Worm (Caenorhabditis elegans): ENCODE results near the gene snb-6.

Gene snb-6

ce11 chrII:8818257-8818656 lies 41.2 kb downstream of the snb-6 start (continued):
- no peak for TF ChIP-seq sup-37 (GFP tag; optimal IDR thresholded peaks at IDR 0.05)

DNA sequence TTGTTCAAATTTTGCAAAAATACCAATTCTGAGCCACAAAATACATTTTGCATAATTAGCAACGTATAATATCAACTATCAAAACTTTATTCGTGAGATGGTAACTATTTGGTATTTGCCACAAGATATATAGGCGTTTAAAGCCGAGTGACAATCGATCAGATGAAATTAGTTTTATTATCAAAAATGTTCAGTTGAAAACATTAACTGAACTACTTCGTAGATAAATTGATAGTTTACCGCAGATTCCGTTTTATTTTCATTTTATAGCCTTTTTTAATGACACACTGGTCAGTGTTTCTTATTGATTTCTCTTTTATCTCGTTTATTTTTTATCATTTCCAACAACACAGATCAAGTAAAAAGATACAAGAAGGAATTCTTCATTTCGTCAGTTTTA lies 42.3 kb downstream of the snb-6 start:
- TF ChIP-seq zip-4 (GFP tag; optimal IDR thresholded peaks at IDR 0.05) (no peak), nhr-20 (tag; optimal IDR thresholded peaks at IDR 0.05) (peak; percentile 46), mef-2 (tag; optimal IDR thresholded peaks at IDR 0.05) (no peak), egl-13 (tag; optimal IDR thresholded peaks at IDR 0.05) (no peak), lir-3 (tag; optimal IDR thresholded peaks at IDR 0.05; ENCODE audit: poor library complexity) (peak; percentile 14), ceh-90 (tag; optimal IDR thresholded peaks at IDR 0.05) (no peak), nhr-85 (tag) (peak; percentile 74), ceh-88 (GFP tag; IDR thresholded peaks at IDR 0.05) (no peak), elt-2 (tag; optimal IDR thresholded peaks at IDR 0.05) (no peak), nhr-47 (tag; optimal IDR thresholded peaks at IDR 0.05) (peak; percentile 36), mab-9 (GFP tag; IDR thresholded peaks at IDR 0.05) (0 out of 2 replicates have a peak, but pooled peaks have one; percentile 10), jun-1 (tag; optimal IDR thresholded peaks at IDR 0.05) (no peak), efl-1 (optimal IDR thresholded peaks at IDR 0.05) (no peak), efl-1 (GFP tag; optimal IDR thresholded peaks at IDR 0.05 in 1 of 2) (peak in 1 of 2 experiments; percentile 49), egl-27 (tag; optimal IDR thresholded peaks at IDR 0.05) (no peak), mdl-1 (tag; optimal IDR thresholded peaks at IDR 0.05) (no peak), ceh-82 (tag; optimal IDR thresholded peaks at IDR 0.05) (no peak), nhr-19 (GFP tag; conservative IDR thresholded peaks at IDR 0.05) (peak; percentile 42), lsy-2 (tag; optimal IDR thresholded peaks at IDR 0.05) (peak in 1 of 2 experiments; percentile 24), blmp-1 (tag; optimal IDR thresholded peaks at IDR 0.05) (peak; percentile 32), snu-23 (GFP tag; optimal IDR thresholded peaks at IDR 0.05) (peak; percentile 63), hpl-2 (GFP tag; optimal IDR thresholded peaks at IDR 0.05) (peak; percentile 15), unc-86 (tag; optimal IDR thresholded peaks at IDR 0.05) (no peak), nhr-71 (tag; optimal IDR thresholded peaks at IDR 0.05) (peak; percentile 58), lin-35 (GFP tag; optimal IDR thresholded peaks at IDR 0.05) (peak in 1 of 2 experiments; percentile 32), nhr-12 (tag; optimal IDR thresholded peaks at IDR 0.05) (no peak), C16A3.4 (tag; optimal IDR thresholded peaks at IDR 0.05) (peak; percentile 28), nhr-90 (tag; optimal IDR thresholded peaks at IDR 0.05; ENCODE audit: poor library complexity) (peak; percentile 51), elt-3 (tag; optimal IDR thresholded peaks at IDR 0.05) (peak in 2 of 6 experiments; percentile 39 to 66), lin-14 (GFP tag; optimal IDR thresholded peaks at IDR 0.05) (peak; percentile 25)

DNA sequence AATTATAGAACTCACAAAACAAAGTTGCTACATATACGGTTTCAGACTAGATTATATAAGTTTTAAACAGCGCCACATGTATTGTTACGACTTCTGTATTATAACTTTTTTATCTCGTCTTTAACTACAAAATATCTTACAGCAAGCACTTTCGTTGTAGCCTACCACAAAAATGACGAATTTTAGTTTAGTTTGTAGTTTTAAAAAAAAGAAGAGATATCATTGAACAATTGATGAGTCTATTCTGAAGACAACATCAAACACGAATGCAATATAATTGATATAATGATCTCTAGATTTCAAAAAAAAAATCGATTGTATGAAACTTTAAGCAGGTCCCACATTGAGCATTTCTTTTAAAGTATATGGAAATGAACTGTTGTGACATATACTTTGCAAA lies 45.3 kb downstream of the snb-6 start:
- no peak for TF ChIP-seq nhr-19 (GFP tag; conservative IDR thresholded peaks at IDR 0.05)

DNA sequence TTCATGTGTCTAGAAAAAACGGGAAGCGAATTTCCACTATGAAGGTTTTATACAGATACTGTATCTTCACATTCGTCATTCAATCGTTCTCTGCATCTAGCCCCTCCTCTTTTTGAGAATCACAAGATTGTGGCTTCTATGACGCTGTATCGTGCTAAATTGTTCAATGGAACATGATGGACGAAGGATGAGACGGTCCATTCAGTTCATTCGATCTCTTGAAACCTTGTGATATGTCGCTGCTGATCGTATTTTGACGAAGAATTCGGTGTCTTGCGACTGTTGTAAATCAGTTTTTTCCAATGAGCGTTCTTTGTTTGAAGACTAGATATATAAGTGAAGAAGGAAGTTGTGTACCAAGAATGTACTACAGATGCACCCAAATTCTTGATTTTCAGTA lies 45.8 kb downstream of the snb-6 start:
- TF ChIP-seq nhr-237 (tag; optimal IDR thresholded peaks at IDR 0.05) (no peak), hlh-17 (GFP tag; optimal IDR thresholded peaks at IDR 0.05; ENCODE audit: borderline replicate concordance) (no peak), isw-1 (GFP tag; IDR thresholded peaks at IDR 0.05) (no peak), aly-2 (tag; optimal IDR thresholded peaks at IDR 0.05) (no peak), jun-1 (tag; optimal IDR thresholded peaks at IDR 0.05) (no peak), hlh-4 (tag; optimal IDR thresholded peaks at IDR 0.05) (no peak), pqm-1 (tag; optimal IDR thresholded peaks at IDR 0.05) (no peak), ceh-63 (GFP tag; optimal IDR thresholded peaks at IDR 0.05) (no peak), ama-1 (optimal IDR thresholded peaks at IDR 0.05) (no peak), nhr-20 (tag; optimal IDR thresholded peaks at IDR 0.05) (peak; percentile 93), sup-37 (GFP tag; optimal IDR thresholded peaks at IDR 0.05) (no peak), egl-13 (tag; optimal IDR thresholded peaks at IDR 0.05) (no peak), hpl-2 (GFP tag; optimal IDR thresholded peaks at IDR 0.05) (no peak), C16A3.4 (tag; optimal IDR thresholded peaks at IDR 0.05) (peak; percentile 70), unc-98 (GFP tag; IDR thresholded peaks at IDR 0.05) (no peak), alr-1 (tag; optimal IDR thresholded peaks at IDR 0.05; ENCODE audit: borderline replicate concordance) (no peak), ceh-8 (GFP tag; optimal IDR thresholded peaks at IDR 0.05) (no peak), rnt-1 (tag; optimal IDR thresholded peaks at IDR 0.05) (no peak), C04F5.9 (tag; optimal IDR thresholded peaks at IDR 0.05) (no peak), dpl-1 (GFP tag; optimal IDR thresholded peaks at IDR 0.05) (peak; percentile 1 to 24 (median 21)), efl-1 (optimal IDR thresholded peaks at IDR 0.05) (no peak), efl-1 (GFP tag; optimal IDR thresholded peaks at IDR 0.05 in 1 of 2) (no peak), fkh-10 (GFP tag; optimal IDR thresholded peaks at IDR 0.05) (no peak), lin-14 (GFP tag; optimal IDR thresholded peaks at IDR 0.05) (peak; percentile 74), fkh-8 (tag; optimal IDR thresholded peaks at IDR 0.05) (no peak)
